Worm (Caenorhabditis elegans) whole organism, early embryonic: Measurements from ENCODE around the gene clpf-1.

Experiments
- F13C5.2 ChIP-seq: sonication (generic microtip); optimal IDR thresholded peaks from 2 replicates; lab custom pipeline; 2017; ENCODE audit warnings: mild to moderate bottlenecking, missing genetic modification characterization, inconsistent platforms, missing compliant biosample characterization
- aly-1 ChIP-seq: sonication (generic microtip); optimal IDR thresholded peaks from 2 replicates; lab custom pipeline; 2016; ENCODE audit warnings: missing genetic modification characterization, missing compliant biosample characterization
- ama-1 ChIP-seq: fragments of 150-350 bp; optimal IDR thresholded peaks from 2 replicates; lab custom pipeline; 2014
- ceh-13 ChIP-seq: fragments of 200-800 bp; sonication (Bioruptor generic); optimal IDR thresholded peaks from 2 replicates; lab custom pipeline; 2018; ENCODE audit warnings: mild to moderate bottlenecking, missing genetic modification characterization, missing compliant biosample characterization
- ceh-36 ChIP-seq: sonication (generic microtip); optimal IDR thresholded peaks from 2 replicates; lab custom pipeline; 2016; ENCODE audit warnings: missing genetic modification characterization, inconsistent platforms, missing compliant biosample characterization
- ets-7 ChIP-seq: sonication (generic microtip); optimal IDR thresholded peaks from 2 replicates; lab custom pipeline; 2016; ENCODE audit warnings: missing genotype, missing genetic modification characterization, missing compliant biosample characterization
- flt-1 ChIP-seq: fragments of 200-800 bp; sonication (Bioruptor generic); IDR thresholded peaks from 2 replicates; pipeline ENCODE4 v1.3.6; 2022; ENCODE audit warnings: missing genetic modification characterization, missing compliant biosample characterization
- hmg-4 ChIP-seq: fragments of 200-800 bp; sonication (Bioruptor generic); optimal IDR thresholded peaks from 2 replicates; lab custom pipeline; 2018; ENCODE audit warnings: mild to moderate bottlenecking, missing genetic modification characterization, missing compliant biosample characterization
- hnd-1 ChIP-seq: sonication (generic microtip); optimal IDR thresholded peaks from 2 replicates; lab custom pipeline; 2016; ENCODE audit warnings: missing genetic modification characterization, missing compliant biosample characterization
- scrt-1 ChIP-seq: fragments of 200-800 bp; sonication (Bioruptor generic); IDR thresholded peaks from 2 replicates; pipeline ENCODE4 v1.3.6; 2022; ENCODE audit warnings: missing genetic modification characterization, missing compliant biosample characterization
- sea-1 ChIP-seq: fragments of 200-800 bp; sonication (Bioruptor generic); conservative IDR thresholded peaks from 2 replicates; pipeline ENCODE4 v1.3.6; 2022; ENCODE audit warnings: missing genetic modification characterization, missing compliant biosample characterization
- tbx-11 ChIP-seq: fragments of 200-800 bp; sonication (Bioruptor generic); IDR thresholded peaks from 2 replicates; pipeline ENCODE4 v1.3.6; 2022; ENCODE audit warnings: missing genetic modification characterization, missing compliant biosample characterization
- tbx-37 ChIP-seq: fragments of 200-800 bp; sonication (Bioruptor generic); conservative IDR thresholded peaks from 2 replicates; pipeline ENCODE4 v1.3.6; 2022; ENCODE audit warnings: missing genetic modification reagents, missing genetic modification characterization, missing compliant biosample characterization
- tra-4 ChIP-seq: sonication (generic microtip); optimal IDR thresholded peaks from 2 replicates; lab custom pipeline; 2017; ENCODE audit warnings: missing genetic modification characterization, missing compliant biosample characterization

- TF ChIP-seq tbx-37 (GFP tag; lab: Robert Waterston, UW) (no peak), hmg-4 (GFP tag; lab: Kevin White, UChicago) (no peak), ets-7 (tag; lab: Kevin White, UChicago) (no peak), scrt-1 (GFP tag; lab: Robert Waterston, UW) (no peak), ama-1 (lab: Kevin White, UChicago) (no peak), aly-1 (tag; lab: Kevin White, UChicago) (no peak), ceh-36 (tag; lab: Kevin White, UChicago) (no peak), F13C5.2 (tag; lab: Kevin White, UChicago) (no peak), tbx-11 (no peak), sea-1 (GFP tag; lab: Robert Waterston, UW) (no peak), flt-1 (GFP tag; lab: Robert Waterston, UW) (no peak), ceh-13 (GFP tag; lab: Kevin White, UChicago) (no peak), hnd-1 (tag; lab: Kevin White, UChicago) (no peak), tra-4 (tag; lab: Kevin White, UChicago) (no peak)
Measured at ce11 chrIII:3429761-3430160, 32.2 kb downstream of the clpf-1 start.
